Worm (Caenorhabditis elegans): ENCODE data around the gene C39D10.1.

Gene C39D10.1

DNA sequence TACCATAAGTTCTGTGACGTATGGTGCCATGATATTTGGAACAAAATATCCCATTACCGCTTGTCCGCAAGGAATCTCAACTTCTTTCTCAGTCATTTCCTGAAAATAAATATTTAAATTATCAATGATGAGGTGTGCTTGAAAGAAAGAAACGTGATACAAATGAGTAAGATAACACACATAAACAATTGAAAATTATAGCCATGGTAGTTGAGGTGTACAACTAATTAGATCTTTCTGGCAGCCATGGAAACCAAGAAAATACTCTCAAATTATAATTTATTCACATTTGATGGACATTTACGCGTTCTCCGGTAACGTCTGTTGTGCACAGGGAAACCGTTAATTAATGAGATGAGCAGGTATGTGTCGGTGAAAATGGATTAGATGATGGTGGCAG lies 14.5 kb upstream of the C39D10.1 start, which contains the start of gene C39D10.5:
C39D10.5 (minus strand) TSS at position 101 of the 400 bp plus-strand sequence.
- TF ChIP-seq php-3 (GFP tag; IDR thresholded peaks at IDR 0.05) (no peak), T26A8.4 (GFP tag; IDR thresholded peaks at IDR 0.05) (no peak), nhr-6 (tag; optimal IDR thresholded peaks at IDR 0.05) (no peak), nhr-25 (tag; optimal IDR thresholded peaks at IDR 0.05; ENCODE audit: borderline replicate concordance, insufficient read depth) (no peak), dpl-1 (GFP tag; optimal IDR thresholded peaks at IDR 0.05) (no peak), zip-2 (tag; optimal IDR thresholded peaks at IDR 0.05) (no peak), zfp-2 (tag; optimal IDR thresholded peaks at IDR 0.05) (no peak), madf-5 (GFP tag; IDR thresholded peaks at IDR 0.05) (no peak), egl-43 (GFP tag; IDR thresholded peaks at IDR 0.05) (no peak), attf-4 (tag; optimal IDR thresholded peaks at IDR 0.05) (no peak), ztf-7 (tag; optimal IDR thresholded peaks at IDR 0.05) (no peak), tag-97 (GFP tag; IDR thresholded peaks at IDR 0.05) (no peak)

DNA sequence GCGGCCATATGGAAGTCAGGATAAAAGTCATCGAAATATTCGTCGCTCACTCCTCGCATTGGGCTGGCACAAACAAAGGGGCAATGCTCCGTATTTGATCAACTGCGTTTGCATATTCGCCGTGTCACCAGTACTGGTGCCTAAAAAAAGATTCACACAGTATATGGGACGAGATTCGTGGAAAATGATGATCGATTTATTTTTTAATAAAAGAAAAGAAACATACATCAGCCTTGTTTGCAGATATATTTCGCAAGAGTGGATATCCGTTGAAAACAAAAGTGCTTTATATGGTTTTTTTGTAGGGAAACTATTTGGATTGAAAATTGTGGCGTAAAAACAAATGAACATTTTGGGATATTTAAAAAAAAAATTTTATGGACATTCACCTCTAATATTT lies 9.1 kb upstream of the C39D10.1 start, which contains the start of gene latd-1:
latd-1 (minus strand) TSS at position 101 of the 400 bp plus-strand sequence.
- TF ChIP-seq dmd-6 (GFP tag; IDR thresholded peaks at IDR 0.05) = no peak
- TF ChIP-seq vab-7 (GFP tag; IDR thresholded peaks at IDR 0.05) = no peak
- TF ChIP-seq F26F4.8 (GFP tag; conservative IDR thresholded peaks at IDR 0.05) = no peak
- TF ChIP-seq zfp-2 (tag; optimal IDR thresholded peaks at IDR 0.05) = no peak
- TF ChIP-seq ceh-62 (tag; optimal IDR thresholded peaks at IDR 0.05) = no peak
- TF ChIP-seq nhr-48 (tag; optimal IDR thresholded peaks at IDR 0.05) = no peak
- TF ChIP-seq ceh-20 (GFP tag; IDR thresholded peaks at IDR 0.05) = no peak
- no peak for TF ChIP-seq hmg-1.1 (GFP tag; IDR thresholded peaks at IDR 0.05)
- TF ChIP-seq lim-7 (GFP tag; IDR thresholded peaks at IDR 0.05) = no peak
- TF ChIP-seq gei-8 (GFP tag; optimal IDR thresholded peaks at IDR 0.05) = no peak
- no peak for TF ChIP-seq lir-3 (tag; optimal IDR thresholded peaks at IDR 0.05)
- TF ChIP-seq lin-1 (GFP tag; IDR thresholded peaks at IDR 0.05) = no peak
- no peak for TF ChIP-seq dmd-8 (GFP tag; IDR thresholded peaks at IDR 0.05)
- TF ChIP-seq madf-9 (GFP tag; conservative IDR thresholded peaks at IDR 0.05) = no peak
- no peak for TF ChIP-seq fos-1 (tag; optimal IDR thresholded peaks at IDR 0.05)
- TF ChIP-seq aha-1 (tag) = no peak
- no peak for TF ChIP-seq nhr-25 (tag; optimal IDR thresholded peaks at IDR 0.05; ENCODE audit: borderline replicate concordance, insufficient read depth)
- no peak for TF ChIP-seq spr-3 (GFP tag; optimal IDR thresholded peaks at IDR 0.05)
- no peak for TF ChIP-seq dpl-1 (GFP tag; optimal IDR thresholded peaks at IDR 0.05)

ce11 chrX:7898131-7898530 lies 8.6 kb upstream of the C39D10.1 start:
- TF ChIP-seq snpc-1.2 (GFP tag; IDR thresholded peaks at IDR 0.05) (no peak; the same call in 1 of the 2 replicates), egl-43 (GFP tag; IDR thresholded peaks at IDR 0.05) (no peak), dpl-1 (GFP tag; optimal IDR thresholded peaks at IDR 0.05) (no peak), ceh-28 (tag; optimal IDR thresholded peaks at IDR 0.05) (no peak), mes-2 (tag; optimal IDR thresholded peaks at IDR 0.05; ENCODE audit: poor library complexity, severe bottlenecking) (no peak), F49E8.2 (tag; optimal IDR thresholded peaks at IDR 0.05; ENCODE audit: borderline replicate concordance) (peak; percentile 31), daf-16 (GFP tag; optimal IDR thresholded peaks at IDR 0.05) (peak in 1 of 2 experiments; percentile 47), daf-16 (tag; optimal IDR thresholded peaks at IDR 0.05) (peak; percentile 59), ztf-11 (tag; optimal IDR thresholded peaks at IDR 0.05) (no peak), Y75B8A.6 (GFP tag; IDR thresholded peaks at IDR 0.05) (peak; percentile 38; the same call in 1 of the 2 replicates), spr-1 (tag; optimal IDR thresholded peaks at IDR 0.05) (no peak), dve-1 (tag; optimal IDR thresholded peaks at IDR 0.05; ENCODE audit: insufficient read depth) (no peak), ceh-44 (GFP tag; IDR thresholded peaks at IDR 0.05) (no peak), zfp-2 (tag; optimal IDR thresholded peaks at IDR 0.05) (no peak), aha-1 (tag) (no peak), attf-4 (tag; optimal IDR thresholded peaks at IDR 0.05) (no peak), cey-2 (tag; optimal IDR thresholded peaks at IDR 0.05; ENCODE audit: borderline replicate concordance, insufficient read depth) (no peak), nhr-41 (GFP tag; IDR thresholded peaks at IDR 0.05) (no peak; the same call in 1 of the 2 replicates), Y5F2A.4 (GFP tag; optimal IDR thresholded peaks at IDR 0.05) (no peak), Y105C5A.15 (GFP tag; IDR thresholded peaks at IDR 0.05) (no peak), nhr-11 (tag; optimal IDR thresholded peaks at IDR 0.05) (no peak), lin-29 (GFP tag; IDR thresholded peaks at IDR 0.05) (no peak), lin-39 (tag; optimal IDR thresholded peaks at IDR 0.05) (no peak), ama-1 (optimal IDR thresholded peaks at IDR 0.05) (no peak), unc-39 (tag; optimal IDR thresholded peaks at IDR 0.05) (no peak), mep-1 (tag; optimal IDR thresholded peaks at IDR 0.05) (no peak)
